Worm (Caenorhabditis elegans): ENCODE results near the gene daf-7.
A peak's percentile ranks its signal among the peaks of the same experiment; 100 is the strongest.

daf-7 gene

DNA sequence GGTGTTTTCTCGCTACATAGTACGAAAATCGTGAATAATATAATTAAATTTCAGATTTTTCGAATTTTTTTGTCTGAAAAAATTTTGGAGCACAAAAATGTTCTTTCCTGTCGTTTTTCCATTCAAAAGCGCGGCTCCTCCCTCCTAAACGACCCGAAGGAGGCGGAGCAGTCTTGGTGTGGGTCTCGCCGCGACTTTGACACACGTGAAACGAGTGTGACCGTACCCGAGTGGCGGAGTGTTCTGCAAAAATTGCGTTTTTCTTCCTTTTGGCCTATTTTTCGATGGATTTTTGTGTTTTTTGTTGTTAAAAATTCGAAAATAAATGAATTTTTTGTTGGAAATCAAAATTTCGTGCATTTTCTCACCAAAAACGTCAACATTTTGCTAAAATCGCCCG is 18.0 kb upstream of the daf-7 start, which contains the start of gene snt-2:
Gene snt-2, minus strand, starts transcription at position 139 of the 400 bp plus-strand sequence.
- TF ChIP-seq hlh-30 (tag; optimal IDR thresholded peaks at IDR 0.05; ENCODE audit: insufficient read depth) (peak; percentile 65), ceh-2 (tag; optimal IDR thresholded peaks at IDR 0.05) (peak; percentile 17), pros-1 (tag; optimal IDR thresholded peaks at IDR 0.05) (peak; percentile 8), C08G9.2 (tag; optimal IDR thresholded peaks at IDR 0.05) (no peak), Y22D7AL.16 (tag; optimal IDR thresholded peaks at IDR 0.05) (no peak), nfya-1 (tag; optimal IDR thresholded peaks at IDR 0.05) (peak; percentile 87), pax-1 (tag; optimal IDR thresholded peaks at IDR 0.05) (peak; percentile 19), ceh-18 (tag; optimal IDR thresholded peaks at IDR 0.05) (peak; percentile 17), unc-42 (tag; optimal IDR thresholded peaks at IDR 0.05) (peak; percentile 31), elt-2 (tag; optimal IDR thresholded peaks at IDR 0.05) (peak; percentile 38), ceh-31 (tag; optimal IDR thresholded peaks at IDR 0.05) (peak; percentile 59), unc-3 (GFP tag; conservative IDR thresholded peaks at IDR 0.05) (no peak), unc-3 (tag; optimal IDR thresholded peaks at IDR 0.05) (no peak), tbx-2 (tag; optimal IDR thresholded peaks at IDR 0.05) (peak; percentile 16)

DNA sequence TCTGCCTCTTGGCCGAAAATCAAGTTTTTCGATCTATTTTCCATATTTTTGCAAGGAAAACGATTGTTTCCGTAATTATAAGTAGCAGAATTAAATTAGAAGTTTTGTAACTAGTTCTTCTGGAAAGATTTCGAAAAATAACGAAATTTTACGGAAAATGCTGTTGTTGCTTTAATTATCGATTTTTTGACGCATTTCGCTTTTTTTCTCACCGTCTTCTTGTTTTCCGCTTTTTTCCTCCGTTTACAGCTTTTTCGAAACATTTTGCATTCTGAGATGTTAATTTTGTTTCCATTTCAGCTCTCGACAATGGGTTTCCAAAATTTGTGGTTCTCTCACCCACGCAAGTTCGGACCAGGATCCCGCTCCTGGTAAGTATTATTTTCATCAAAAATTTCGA is 17.6 kb upstream of the daf-7 start, which contains the start of gene rps-29:
Gene rps-29, plus strand, starts transcription at position 301 of the 400 bp plus-strand sequence.
- no peak for TF ChIP-seq hlh-30 (tag; optimal IDR thresholded peaks at IDR 0.05; ENCODE audit: insufficient read depth)
- TF ChIP-seq syd-9 (tag; optimal IDR thresholded peaks at IDR 0.05) = no peak
- TF ChIP-seq sox-4 (tag; optimal IDR thresholded peaks at IDR 0.05) = no peak
- no peak for TF ChIP-seq che-1 (tag; optimal IDR thresholded peaks at IDR 0.05)
- TF ChIP-seq ceh-48 (tag; optimal IDR thresholded peaks at IDR 0.05) = peak; percentile 30
- TF ChIP-seq unc-55 (GFP tag; optimal IDR thresholded peaks at IDR 0.05) = no peak

DNA sequence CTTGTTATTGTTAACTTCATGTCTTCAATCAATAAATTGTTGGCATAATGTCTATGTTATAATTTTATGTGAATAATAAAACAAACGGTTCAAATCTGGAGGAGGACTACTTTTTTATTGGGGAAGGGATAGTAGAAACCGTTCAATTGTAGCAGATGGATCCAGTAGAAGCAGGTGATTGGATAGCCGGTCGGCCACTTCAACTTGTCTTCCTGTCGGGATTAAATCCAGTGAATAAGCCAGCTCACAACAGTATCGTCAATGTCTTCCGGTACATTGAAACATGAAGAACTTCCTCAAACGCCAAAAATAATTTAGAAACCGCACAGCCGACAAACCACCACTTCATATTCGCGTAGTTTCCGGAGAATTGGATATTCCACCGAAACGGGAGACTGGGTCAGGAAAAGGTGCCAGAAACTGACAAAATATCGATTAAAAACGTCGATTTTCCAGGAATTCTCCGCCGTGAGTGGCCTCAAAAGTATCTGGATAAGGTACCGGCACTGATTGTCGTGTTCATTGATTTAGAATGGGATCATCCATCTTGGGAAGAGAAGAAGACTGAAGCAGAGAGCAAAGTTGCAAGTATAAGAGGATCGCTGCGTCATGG is 16.6 kb upstream of the daf-7 start, which contains the start of gene trpp-11:
Gene trpp-11, plus strand, starts transcription at position 153 of the 613 bp plus-strand sequence.
- TF ChIP-seq ceh-34 (tag; optimal IDR thresholded peaks at IDR 0.05) (no peak), hlh-13 (GFP tag; optimal IDR thresholded peaks at IDR 0.05) (no peak), dve-1 (tag; optimal IDR thresholded peaks at IDR 0.05) (no peak), sox-4 (tag; optimal IDR thresholded peaks at IDR 0.05) (no peak), pha-4 (tag; optimal IDR thresholded peaks at IDR 0.05) (no peak), tbx-7 (tag; optimal IDR thresholded peaks at IDR 0.05) (no peak), ceh-31 (tag; optimal IDR thresholded peaks at IDR 0.05) (no peak), unc-86 (tag; optimal IDR thresholded peaks at IDR 0.05) (no peak), unc-55 (GFP tag; optimal IDR thresholded peaks at IDR 0.05) (no peak), ceh-48 (tag; optimal IDR thresholded peaks at IDR 0.05) (no peak), ceh-22 (tag; optimal IDR thresholded peaks at IDR 0.05) (no peak), pax-1 (tag; optimal IDR thresholded peaks at IDR 0.05) (no peak), ceh-18 (tag; optimal IDR thresholded peaks at IDR 0.05) (no peak), odd-2 (tag; optimal IDR thresholded peaks at IDR 0.05) (no peak), ahr-1 (tag; optimal IDR thresholded peaks at IDR 0.05) (no peak), T23F11.4 (GFP tag; optimal IDR thresholded peaks at IDR 0.05) (no peak), ceh-30 (tag; optimal IDR thresholded peaks at IDR 0.05) (no peak), pat-9 (tag; optimal IDR thresholded peaks at IDR 0.05) (no peak), rnt-1 (tag; optimal IDR thresholded peaks at IDR 0.05) (no peak)

DNA sequence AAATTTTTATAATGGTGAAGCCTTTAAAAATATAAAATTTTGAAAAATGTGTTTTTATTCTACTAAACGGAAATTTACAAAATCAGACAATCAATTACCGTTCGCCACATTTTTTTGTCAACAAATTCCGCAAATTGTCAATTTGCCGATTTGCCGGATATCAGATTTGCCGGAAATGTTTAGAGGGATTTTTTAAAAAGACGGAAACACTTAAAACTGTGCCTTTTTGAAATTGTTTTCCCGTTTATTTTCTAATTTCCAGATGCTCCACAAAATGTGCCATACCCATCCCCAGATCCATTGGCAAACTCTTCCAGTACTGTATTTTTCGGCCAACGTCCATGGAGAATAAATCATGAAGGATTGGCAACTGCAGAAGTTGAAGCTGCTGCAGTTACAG is 14.1 kb upstream of the daf-7 start:
- no peak for TF ChIP-seq fax-1 (tag; optimal IDR thresholded peaks at IDR 0.05)
- TF ChIP-seq ceh-48 (tag; optimal IDR thresholded peaks at IDR 0.05) = no peak
- TF ChIP-seq sox-4 (tag; optimal IDR thresholded peaks at IDR 0.05) = no peak
- TF ChIP-seq ceh-31 (tag; optimal IDR thresholded peaks at IDR 0.05) = no peak
- no peak for TF ChIP-seq dve-1 (tag; optimal IDR thresholded peaks at IDR 0.05)
- TF ChIP-seq unc-55 (GFP tag; optimal IDR thresholded peaks at IDR 0.05) = no peak
- no peak for TF ChIP-seq C38D4.7 (GFP tag; optimal IDR thresholded peaks at IDR 0.05)
- TF ChIP-seq fkh-6 (tag; optimal IDR thresholded peaks at IDR 0.05) = no peak
- no peak for TF ChIP-seq C08G9.2 (tag; optimal IDR thresholded peaks at IDR 0.05)
